Fruit fly (Drosophila melanogaster): ENCODE data around the gene Cyp6d5.

The Cyp6d5 gene

DNA sequence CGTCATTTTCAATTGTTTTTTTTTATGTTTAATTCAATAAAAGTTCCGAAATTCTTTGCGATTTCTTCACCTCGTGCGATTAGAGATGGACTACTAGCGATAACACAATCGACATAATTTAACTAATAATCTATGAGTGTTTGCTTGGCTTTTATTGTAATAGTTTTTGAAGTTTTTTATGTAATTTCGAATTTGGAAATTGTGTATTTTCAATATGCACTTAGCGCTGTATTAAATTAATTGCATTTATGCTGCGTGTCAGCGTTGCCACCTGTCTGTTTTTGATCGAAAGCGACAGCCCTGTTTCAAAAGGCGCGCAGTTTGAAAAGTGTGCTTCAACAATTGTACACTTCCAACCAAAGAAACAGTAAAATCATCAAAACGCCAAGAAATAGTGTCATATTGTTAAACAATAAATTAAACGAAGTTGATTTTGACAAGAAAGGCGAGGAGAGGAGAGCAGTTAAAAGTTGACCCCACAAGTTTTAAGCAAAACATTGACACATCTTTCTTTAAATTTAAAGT lies 7.0 kb downstream of the Cyp6d5 start, which contains the start of gene CG9922:
TSS of gene CG9922 (minus strand) at position 475 of the 525 bp plus-strand sequence.
- no peak for TF ChIP-seq ttk (optimal IDR thresholded peaks at IDR 0.05)
- TF ChIP-seq h (optimal IDR thresholded peaks at IDR 0.05): no peak
- TF ChIP-seq insv (optimal IDR thresholded peaks at IDR 0.05): no peak
- no peak for TF ChIP-seq psq (optimal IDR thresholded peaks at IDR 0.05)
- TF ChIP-seq Sin3A (optimal IDR thresholded peaks at IDR 0.05): no peak
- no peak for TF ChIP-seq Myc (optimal IDR thresholded peaks at IDR 0.05)

- TF ChIP-seq psq (optimal IDR thresholded peaks at IDR 0.05) (no peak), ttk (optimal IDR thresholded peaks at IDR 0.05) (no peak)
Observed at dm6 chr3R:14037330-14037729, 8.3 kb downstream of the Cyp6d5 start.

- no peak for TF ChIP-seq psq (optimal IDR thresholded peaks at IDR 0.05)
- TF ChIP-seq ttk (optimal IDR thresholded peaks at IDR 0.05): no peak
- no peak for TF ChIP-seq insv (optimal IDR thresholded peaks at IDR 0.05)
- TF ChIP-seq h (optimal IDR thresholded peaks at IDR 0.05): no peak
- no peak for TF ChIP-seq Sin3A (optimal IDR thresholded peaks at IDR 0.05)
- no peak for TF ChIP-seq Myc (optimal IDR thresholded peaks at IDR 0.05)
Observed at dm6 chr3R:14041036-14041435, 12.0 kb downstream of the Cyp6d5 start.

DNA sequence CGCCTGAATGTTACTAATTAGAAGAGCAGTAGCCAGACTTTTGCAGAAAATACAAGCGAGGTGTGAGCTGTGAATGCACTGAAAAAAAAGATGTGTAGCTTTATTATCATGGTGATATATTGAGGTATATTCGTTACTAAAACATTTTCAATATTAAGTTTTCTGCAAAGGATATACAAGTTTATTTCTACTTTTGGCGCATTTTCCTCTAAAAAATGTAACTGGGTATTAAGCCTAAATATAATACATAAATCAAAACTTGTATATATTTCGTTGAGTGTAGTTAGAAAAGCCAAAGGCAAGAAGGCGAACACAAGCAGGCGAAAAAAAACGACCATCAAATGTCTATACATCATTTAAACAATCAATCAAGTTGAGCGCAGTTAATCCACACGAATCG lies 12.6 kb downstream of the Cyp6d5 start:
- TF ChIP-seq Myc (optimal IDR thresholded peaks at IDR 0.05) (no peak), insv (optimal IDR thresholded peaks at IDR 0.05) (no peak)

- TF ChIP-seq insv (optimal IDR thresholded peaks at IDR 0.05): no peak
- no peak for TF ChIP-seq psq (optimal IDR thresholded peaks at IDR 0.05)
- no peak for TF ChIP-seq ttk (optimal IDR thresholded peaks at IDR 0.05)
- TF ChIP-seq h (optimal IDR thresholded peaks at IDR 0.05): no peak
- no peak for TF ChIP-seq Myc (optimal IDR thresholded peaks at IDR 0.05)
- TF ChIP-seq Sin3A (optimal IDR thresholded peaks at IDR 0.05): no peak
Observed at dm6 chr3R:14044361-14044860, 15.4 kb downstream of the Cyp6d5 start.

DNA sequence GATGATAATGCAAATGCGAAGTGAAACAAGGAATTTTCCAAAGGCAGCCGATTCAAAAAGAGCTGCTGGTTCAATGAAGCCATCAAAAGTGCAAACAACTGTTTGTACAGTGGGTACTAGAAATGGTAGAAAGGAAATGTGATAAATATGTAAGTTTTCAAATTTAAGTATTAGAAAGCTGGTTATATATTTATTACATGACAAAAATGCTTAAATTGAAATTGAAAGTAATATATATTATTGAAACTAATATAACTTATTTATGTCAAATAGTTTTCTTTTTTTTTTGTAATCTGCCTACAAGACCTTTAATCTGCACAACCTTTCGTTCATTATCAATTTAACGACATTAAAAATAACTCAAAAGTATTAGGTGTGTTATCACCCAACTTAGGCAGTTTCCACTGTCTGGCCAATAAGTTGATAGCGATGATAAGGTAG lies 19.7 kb downstream of the Cyp6d5 start:
- no peak for TF ChIP-seq psq (optimal IDR thresholded peaks at IDR 0.05)
- no peak for TF ChIP-seq Sin3A (optimal IDR thresholded peaks at IDR 0.05)
- TF ChIP-seq ttk (optimal IDR thresholded peaks at IDR 0.05): no peak
- no peak for TF ChIP-seq insv (optimal IDR thresholded peaks at IDR 0.05)
- no peak for TF ChIP-seq h (optimal IDR thresholded peaks at IDR 0.05)
- no peak for TF ChIP-seq Myc (optimal IDR thresholded peaks at IDR 0.05)

DNA sequence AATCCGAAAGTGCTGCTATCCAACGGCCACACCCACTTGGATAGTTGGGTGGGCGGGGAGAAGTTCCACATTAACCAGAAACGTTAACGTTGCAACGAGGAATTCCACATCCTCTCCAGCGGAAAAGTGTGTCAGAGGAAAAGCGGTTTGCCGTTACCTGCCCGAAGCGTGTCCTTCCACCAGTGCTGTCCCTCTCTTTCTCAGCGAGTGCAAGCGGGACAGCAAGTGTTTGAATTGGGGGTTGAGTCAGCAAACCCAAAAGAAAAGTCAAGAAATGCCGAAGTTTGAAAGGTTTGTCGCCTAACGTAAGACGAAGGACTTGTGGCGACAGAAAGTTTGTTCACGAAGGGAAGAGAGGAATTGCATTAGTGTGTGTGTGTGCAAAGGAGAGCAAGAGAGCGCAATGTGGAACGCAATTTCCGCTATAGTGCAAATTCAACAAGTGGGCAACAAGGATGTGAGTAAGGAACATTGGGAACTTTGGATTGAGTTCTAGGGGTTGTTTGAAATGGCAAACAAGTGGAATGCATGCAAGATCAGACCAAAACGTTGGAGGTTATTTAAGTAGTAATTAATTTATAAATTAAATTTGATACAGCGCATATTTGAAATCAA lies 21.6 kb downstream of the Cyp6d5 start:
- TF ChIP-seq Myc (optimal IDR thresholded peaks at IDR 0.05): no peak
- no peak for TF ChIP-seq Sin3A (optimal IDR thresholded peaks at IDR 0.05)
- no peak for TF ChIP-seq psq (optimal IDR thresholded peaks at IDR 0.05)
- TF ChIP-seq h (optimal IDR thresholded peaks at IDR 0.05): no peak
- no peak for TF ChIP-seq insv (optimal IDR thresholded peaks at IDR 0.05)
- no peak for TF ChIP-seq ttk (optimal IDR thresholded peaks at IDR 0.05)

dm6 chr3R:14051391-14051852 lies 22.4 kb downstream of the Cyp6d5 start:
- TF ChIP-seq ttk (optimal IDR thresholded peaks at IDR 0.05) (no peak), Sin3A (optimal IDR thresholded peaks at IDR 0.05) (no peak)

- TF ChIP-seq Sin3A (optimal IDR thresholded peaks at IDR 0.05) (no peak), h (optimal IDR thresholded peaks at IDR 0.05) (no peak), insv (optimal IDR thresholded peaks at IDR 0.05) (no peak), ttk (optimal IDR thresholded peaks at IDR 0.05) (no peak), psq (optimal IDR thresholded peaks at IDR 0.05) (no peak), Myc (optimal IDR thresholded peaks at IDR 0.05) (no peak)
Observed at dm6 chr3R:14052182-14053036, 23.4 kb downstream of the Cyp6d5 start.

DNA sequence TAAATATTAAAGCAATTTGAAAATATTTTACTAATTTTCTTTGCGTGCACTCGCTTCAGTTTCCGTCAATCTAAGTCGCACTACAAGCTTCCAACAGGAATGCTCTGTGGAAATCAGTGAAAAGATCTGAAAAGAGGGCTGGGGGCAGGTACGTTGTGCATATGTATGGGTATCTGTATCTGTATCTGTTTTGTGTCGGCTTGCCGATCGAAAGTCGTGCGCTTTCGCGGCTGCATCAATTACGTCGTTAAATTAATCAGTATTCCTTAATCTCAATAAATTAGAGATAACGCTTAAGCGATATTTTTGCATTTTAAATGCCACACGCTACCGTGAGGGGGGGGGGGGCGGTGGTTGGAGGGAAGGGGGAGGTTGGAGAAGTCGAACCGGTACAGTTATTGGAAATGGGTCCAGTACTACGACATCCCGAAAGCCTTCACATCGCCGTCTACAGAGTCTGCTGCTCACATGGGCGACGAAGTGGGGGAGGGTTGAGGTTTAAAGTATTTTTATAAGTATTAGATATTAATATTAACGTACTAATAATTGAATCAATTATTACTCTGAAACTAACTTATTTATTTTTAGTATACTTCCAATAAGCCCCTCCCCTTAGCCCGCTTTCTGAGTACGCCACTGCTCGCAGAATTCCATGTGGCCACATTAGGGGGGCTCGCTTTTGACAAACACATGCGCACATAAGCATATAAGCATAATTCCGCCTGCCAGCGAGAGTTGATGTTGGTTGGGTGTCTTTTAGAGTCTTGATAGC lies 24.2 kb downstream of the Cyp6d5 start:
- TF ChIP-seq insv (optimal IDR thresholded peaks at IDR 0.05): no peak

DNA sequence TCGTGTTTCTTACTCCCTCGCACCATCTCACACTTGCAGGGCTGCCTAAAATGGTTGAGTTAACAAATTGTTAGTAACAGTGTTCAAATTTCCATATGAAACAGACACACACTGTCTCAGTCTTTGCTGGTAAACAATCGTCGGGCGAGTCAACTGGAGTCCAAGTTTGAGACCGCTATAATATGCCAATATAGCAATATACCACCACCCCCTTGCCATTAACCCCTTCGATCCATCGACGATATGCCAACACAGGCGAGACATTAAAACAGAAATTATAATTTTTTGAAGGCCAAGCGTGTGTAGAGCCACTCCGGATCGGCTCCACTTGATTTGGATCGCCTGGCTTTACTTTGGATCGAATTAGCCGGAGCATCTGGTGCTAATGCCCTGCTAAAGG lies 25.1 kb downstream of the Cyp6d5 start:
- no peak for TF ChIP-seq Sin3A (optimal IDR thresholded peaks at IDR 0.05)
- TF ChIP-seq h (optimal IDR thresholded peaks at IDR 0.05): no peak
- no peak for TF ChIP-seq Myc (optimal IDR thresholded peaks at IDR 0.05)
- no peak for TF ChIP-seq ttk (optimal IDR thresholded peaks at IDR 0.05)
- TF ChIP-seq psq (optimal IDR thresholded peaks at IDR 0.05): no peak
- TF ChIP-seq insv (optimal IDR thresholded peaks at IDR 0.05): no peak

- no peak for TF ChIP-seq h (optimal IDR thresholded peaks at IDR 0.05)
- TF ChIP-seq psq (optimal IDR thresholded peaks at IDR 0.05): no peak
- no peak for TF ChIP-seq Myc (optimal IDR thresholded peaks at IDR 0.05)
- TF ChIP-seq Sin3A (optimal IDR thresholded peaks at IDR 0.05): no peak
- no peak for TF ChIP-seq insv (optimal IDR thresholded peaks at IDR 0.05)
- no peak for TF ChIP-seq ttk (optimal IDR thresholded peaks at IDR 0.05)
Observed at dm6 chr3R:14055944-14056319, 26.9 kb downstream of the Cyp6d5 start.
